Fruit fly (Drosophila melanogaster) whole organism, embryonic: ENCODE results near the gene CG14715.

Experiments
- Awh ChIP-seq: fragments of 200-800 bp; sonication (Bioruptor generic); IDR thresholded peaks from 2 replicates; pipeline ENCODE4, ENCODE4 v1.3.6; 2022; ENCODE audit warnings: missing biosample characterization, missing genetic modification characterization
- B-H2 ChIP-seq: fragments of 200-800 bp; sonication (Bioruptor generic); optimal IDR thresholded peaks from 2 replicates; lab custom pipeline; 2018; ENCODE audit warnings: missing biosample characterization, mild to moderate bottlenecking, missing genetic modification characterization
- C15 ChIP-seq: fragments of 200-800 bp; sonication (Bioruptor generic); IDR thresholded peaks from 3 replicates; pipeline ENCODE4 v1.3.6; 2022; ENCODE audit warnings: missing biosample characterization, missing genetic modification characterization
- CG13287 ChIP-seq: fragments of 200-800 bp; sonication (Bioruptor generic); IDR thresholded peaks from 2 replicates; pipeline ENCODE4 v1.3.6; 2022; ENCODE audit warnings: missing biosample characterization, missing genetic modification characterization; ENCODE audit not compliant: partially characterized antibody
- CG14441 ChIP-seq: fragments of 200-800 bp; sonication (Bioruptor generic); IDR thresholded peaks from 2 replicates; pipeline ENCODE4 v1.3.6; 2022; ENCODE audit warnings: missing biosample characterization, missing genetic modification characterization
- CG15514 ChIP-seq: fragments of 200-800 bp; sonication (Bioruptor generic); optimal IDR thresholded peaks from 3 replicates; lab custom pipeline; 2017; ENCODE audit warnings: missing biosample characterization, missing genetic modification characterization, mild to moderate bottlenecking, moderate library complexity, missing genetic modification reagents
- CG16779 ChIP-seq: fragments of 200-800 bp; sonication (Bioruptor generic); IDR thresholded peaks from 2 replicates; pipeline ENCODE4 v1.3.6; 2022; ENCODE audit warnings: missing biosample characterization, missing genetic modification characterization
- CG17829 ChIP-seq: fragments of 200-800 bp; optimal IDR thresholded peaks from 2 replicates; lab custom pipeline; 2019; ENCODE audit warnings: missing biosample characterization, mild to moderate bottlenecking, missing genetic modification characterization, moderate library complexity
- CG4282 ChIP-seq: fragments of 200-800 bp; sonication (Bioruptor generic); optimal IDR thresholded peaks from 2 replicates; lab custom pipeline; 2016; ENCODE audit warnings: missing biosample characterization, missing genetic modification characterization
- CG4328 ChIP-seq: fragments of 200-800 bp; sonication (Bioruptor generic); optimal IDR thresholded peaks from 3 replicates; lab custom pipeline; 2017; ENCODE audit warnings: missing biosample characterization, missing genetic modification reagents, missing genetic modification characterization
- CG4424 ChIP-seq: fragments of 200-800 bp; sonication (Bioruptor generic); optimal IDR thresholded peaks from 3 replicates; lab custom pipeline; 2016; ENCODE audit warnings: missing biosample characterization, missing genetic modification characterization
- CG4730 ChIP-seq: fragments of 200-800 bp; sonication (Bioruptor generic); IDR thresholded peaks from 2 replicates; pipeline ENCODE4 v1.3.6; 2022; ENCODE audit warnings: missing biosample characterization, missing genetic modification characterization
- CG4820 ChIP-seq: fragments of 200-800 bp; sonication (Bioruptor generic); optimal IDR thresholded peaks from 3 replicates; lab custom pipeline; 2016; ENCODE audit warnings: missing biosample characterization, missing genetic modification characterization
- CG5180 ChIP-seq: fragments of 200-800 bp; sonication (Bioruptor generic); optimal IDR thresholded peaks from 3 replicates; lab custom pipeline; 2017; ENCODE audit warnings: missing biosample characterization, missing genetic modification characterization, mild to moderate bottlenecking, moderate library complexity, missing genetic modification reagents
- CG5245 ChIP-seq: fragments of 200-800 bp; sonication (Bioruptor generic); optimal IDR thresholded peaks from 3 replicates; lab custom pipeline; 2016; ENCODE audit warnings: missing biosample characterization, missing genetic modification characterization
- CG8388 ChIP-seq: fragments of 200-800 bp; sonication (Bioruptor generic); optimal IDR thresholded peaks from 2 replicates; lab custom pipeline; 2019; ENCODE audit warnings: missing biosample characterization, mild to moderate bottlenecking, missing genetic modification characterization, moderate library complexity
- CG9609 ChIP-seq: fragments of 200-800 bp; sonication (Bioruptor generic); optimal IDR thresholded peaks from 3 replicates; lab custom pipeline; 2016; ENCODE audit warnings: missing biosample characterization, missing genetic modification characterization
- CG9817 ChIP-seq: fragments of 200-800 bp; sonication (Bioruptor generic); optimal IDR thresholded peaks from 2 replicates; lab custom pipeline; 2018; ENCODE audit warnings: missing biosample characterization, mild to moderate bottlenecking, missing genetic modification characterization, moderate library complexity
- Chrac-16 ChIP-seq: fragments of 200-800 bp; sonication (Bioruptor generic); optimal IDR thresholded peaks from 3 replicates; lab custom pipeline; 2016; ENCODE audit warnings: missing biosample characterization, missing genetic modification characterization
- Dp ChIP-seq: fragments of 200-800 bp; sonication (Bioruptor generic); optimal IDR thresholded peaks from 2 replicates; lab custom pipeline; 2018; ENCODE audit warnings: missing biosample characterization, mild to moderate bottlenecking, missing genetic modification characterization, moderate library complexity
- Hmr ChIP-seq: fragments of 200-800 bp; sonication (Bioruptor generic); optimal IDR thresholded peaks from 3 replicates; lab custom pipeline; 2017; ENCODE audit warnings: mild to moderate bottlenecking, missing biosample characterization, missing genetic modification reagents, missing genetic modification characterization
- Hr51 ChIP-seq, 2 experiments: fragments of 200-800 bp; sonication (Bioruptor generic); optimal IDR thresholded peaks; 2 replicates in 1 of 2; 3 replicates in 1 of 2; lab custom pipeline; 2016 to 2018; ENCODE audit warnings: missing biosample characterization in 2 of 2, missing genetic modification characterization in 2 of 2, mild to moderate bottlenecking in 1 of 2, moderate library complexity in 1 of 2
- MBD-R2 ChIP-seq: fragments of 200-800 bp; sonication (Bioruptor generic); IDR thresholded peaks from 2 replicates; pipeline ENCODE4 v1.3.6; 2022; ENCODE audit warnings: missing biosample characterization, missing genetic modification characterization
- Meics ChIP-seq: fragments of 200-800 bp; sonication (Bioruptor generic); optimal IDR thresholded peaks from 2 replicates; lab custom pipeline; 2017; ENCODE audit warnings: missing biosample characterization, mild to moderate bottlenecking, missing genetic modification characterization
- Mes4 ChIP-seq: fragments of 200-800 bp; sonication (Bioruptor generic); optimal IDR thresholded peaks from 2 replicates; lab custom pipeline; 2016; ENCODE audit warnings: missing biosample characterization, missing genetic modification characterization
- Ptx1 ChIP-seq: fragments of 200-800 bp; sonication (Bioruptor generic); IDR thresholded peaks from 2 replicates; pipeline ENCODE4 v1.3.6; 2022; ENCODE audit warnings: missing biosample characterization, missing genetic modification characterization
- Scr ChIP-seq: fragments of 200-800 bp; sonication (Bioruptor generic); IDR thresholded peaks from 2 replicates; pipeline ENCODE4 v1.3.6; 2022; ENCODE audit warnings: missing biosample characterization, missing genetic modification characterization; ENCODE audit not compliant: partially characterized antibody
- Sin3A ChIP-seq: fragments of >200 bp; optimal IDR thresholded peaks from 2 replicates; lab custom pipeline; 2018
- Trl ChIP-seq, 3 experiments: fragments of >200 bp in 2 of 3; fragments of 200-800 bp in 1 of 3; sonication (Bioruptor generic) in 1 of 3; optimal IDR thresholded peaks; 2 replicates in 1 of 3; 3 replicates in 2 of 3; lab custom pipeline; 2016 to 2017; ENCODE audit warnings: missing biosample characterization in 1 of 3, missing genetic modification characterization in 1 of 3
- bcd ChIP-seq: fragments of 200-800 bp; sonication (Bioruptor generic); optimal IDR thresholded peaks from 2 replicates; lab custom pipeline; 2017; ENCODE audit warnings: missing biosample characterization, mild to moderate bottlenecking, missing genetic modification characterization
- btn ChIP-seq: fragments of 200-800 bp; sonication (Bioruptor generic); optimal IDR thresholded peaks from 2 replicates; lab custom pipeline; 2016; ENCODE audit warnings: missing biosample characterization, missing genetic modification characterization
- chif ChIP-seq, 2 experiments: fragments of 200-800 bp; sonication (Bioruptor generic); optimal IDR thresholded peaks; 3 replicates each; lab custom pipeline; 2016; ENCODE audit warnings: missing biosample characterization in 2 of 2, missing genetic modification characterization in 2 of 2
- da ChIP-seq: fragments of 200-800 bp; sonication (Bioruptor generic); optimal IDR thresholded peaks from 2 replicates; lab custom pipeline; 2016; ENCODE audit warnings: missing biosample characterization, missing genetic modification characterization
- disco-r ChIP-seq: fragments of 200-800 bp; sonication (Bioruptor generic); optimal IDR thresholded peaks from 2 replicates; lab custom pipeline; 2016; ENCODE audit warnings: missing biosample characterization, missing genetic modification characterization
- dysf ChIP-seq: fragments of 200-800 bp; sonication (Bioruptor generic); IDR thresholded peaks from 3 replicates; pipeline ENCODE4 v1.3.6; 2022; ENCODE audit warnings: missing biosample characterization, missing genetic modification characterization
- fru ChIP-seq: fragments of >200 bp; optimal IDR thresholded peaks from 2 replicates; lab custom pipeline; 2017
- gt ChIP-seq: fragments of 200-800 bp; sonication (Bioruptor generic); IDR thresholded peaks from 2 replicates; pipeline ENCODE4 v1.3.6; 2022; ENCODE audit warnings: missing biosample characterization, missing genetic modification characterization
- lab ChIP-seq: fragments of 200-800 bp; sonication (Bioruptor generic); optimal IDR thresholded peaks from 3 replicates; lab custom pipeline; 2017; ENCODE audit warnings: missing biosample characterization, missing genetic modification characterization, mild to moderate bottlenecking, moderate library complexity, missing genetic modification reagents
- lmd ChIP-seq: fragments of 200-800 bp; sonication (Bioruptor generic); IDR thresholded peaks from 2 replicates; pipeline ENCODE4 v1.3.6; 2022; ENCODE audit warnings: missing biosample characterization, missing genetic modification characterization
- nerfin-1 ChIP-seq: fragments of 200-800 bp; sonication (Bioruptor generic); optimal IDR thresholded peaks from 3 replicates; lab custom pipeline; 2019; ENCODE audit warnings: missing biosample characterization, mild to moderate bottlenecking, missing genetic modification characterization, moderate library complexity
- phol ChIP-seq: fragments of 200-800 bp; sonication (Bioruptor generic); optimal IDR thresholded peaks from 3 replicates; lab custom pipeline; 2018; ENCODE audit warnings: missing biosample characterization, mild to moderate bottlenecking, missing genetic modification characterization, moderate library complexity
- pnt ChIP-seq: fragments of 200-800 bp; sonication (Bioruptor generic); optimal IDR thresholded peaks from 3 replicates; lab custom pipeline; 2016; ENCODE audit warnings: missing biosample characterization, missing genetic modification characterization
- sc ChIP-seq, 3 experiments: fragments of >200 bp in 2 of 3; fragments of 200-800 bp in 1 of 3; sonication (Bioruptor generic) in 1 of 3; optimal IDR thresholded peaks; 2 replicates in 2 of 3; 3 replicates in 1 of 3; lab custom pipeline; 2017; ENCODE audit warnings: mild to moderate bottlenecking in 1 of 3, missing biosample characterization in 1 of 3, missing genetic modification characterization in 1 of 3, missing genetic modification reagents in 1 of 3
- slbo ChIP-seq: fragments of 200-800 bp; sonication (Bioruptor generic); IDR thresholded peaks from 2 replicates; pipeline ENCODE4 v1.3.6; 2022; ENCODE audit warnings: missing biosample characterization, missing genetic modification characterization
- slp2 ChIP-seq: fragments of 200-800 bp; sonication (Bioruptor generic); optimal IDR thresholded peaks from 2 replicates; lab custom pipeline; 2016; ENCODE audit warnings: missing biosample characterization, missing genetic modification characterization
- tgo ChIP-seq: fragments of 200-800 bp; sonication (Bioruptor generic); IDR thresholded peaks from 3 replicates; pipeline ENCODE4 v1.3.6; 2022; ENCODE audit warnings: missing biosample characterization, missing genetic modification characterization
- tin ChIP-seq: fragments of 200-800 bp; sonication (Bioruptor generic); optimal IDR thresholded peaks from 3 replicates; lab custom pipeline; 2016; ENCODE audit warnings: missing biosample characterization, missing genetic modification characterization
- wek ChIP-seq: fragments of 200-800 bp; sonication (Bioruptor generic); optimal IDR thresholded peaks from 3 replicates; lab custom pipeline; 2018; ENCODE audit warnings: missing biosample characterization, mild to moderate bottlenecking, missing genetic modification characterization, moderate library complexity
- zfh1 ChIP-seq: fragments of 200-800 bp; sonication (Bioruptor generic); IDR thresholded peaks from 3 replicates; pipeline ENCODE4 v1.3.6; 2022; ENCODE audit warnings: missing biosample characterization, missing genetic modification characterization

Gene CG14715

dm6 chr3R:11673955-11674663 lies at the start of gene CG14715:
Gene CG14715, plus strand, starts transcription at chr3R:11674221.
- TF ChIP-seq Trl (optimal IDR thresholded peaks at IDR 0.05; lab: Kevin White, UChicago) (no peak), Trl (GFP tag; optimal IDR thresholded peaks at IDR 0.05; lab: Kevin White, UChicago) (no peak), CG8388 (GFP tag; lab: Kevin White, UChicago) (peak; percentile 34), CG16779 (GFP tag; lab: Robert Waterston, UW) (no peak), Chrac-16 (GFP tag; lab: Kevin White, UChicago) (peak; percentile 39), B-H2 (no peak), CG4282 (GFP tag; lab: Kevin White, UChicago) (no peak), bcd (peak; percentile 25), CG9609 (peak; percentile 34), CG13287 (GFP tag; lab: Robert Waterston, UW) (peak; percentile 72), gt (no peak), Hmr (peak; percentile 56), CG14441 (GFP tag; lab: Robert Waterston, UW) (peak; percentile 63), CG4424 (GFP tag; lab: Kevin White, UChicago) (no peak), slbo (GFP tag; lab: Robert Waterston, UW) (peak; percentile 49; the same call in 1 of the 2 replicates), CG17829 (peak; percentile 28), chif (GFP tag; optimal IDR thresholded peaks at IDR 0.05; lab: Kevin White, UChicago) (peak; percentile 20 to 34), Meics (GFP tag; lab: Kevin White, UChicago) (peak; percentile 6), Mes4 (GFP tag; lab: Kevin White, UChicago) (peak; percentile 13), Dp (peak; percentile 89), CG5180 (GFP tag; lab: Kevin White, UChicago) (no peak), Ptx1 (GFP tag; lab: Robert Waterston, UW) (peak; percentile 75), CG9817 (tag; lab: Kevin White, UChicago) (peak; percentile 35), slp2 (GFP tag; lab: Kevin White, UChicago) (peak; percentile 14), CG5245 (GFP tag; lab: Kevin White, UChicago) (no peak), tin (GFP tag; lab: Kevin White, UChicago) (peak; percentile 44), CG4730 (GFP tag; lab: Robert Waterston, UW) (no peak), CG4328 (GFP tag; lab: Kevin White, UChicago) (no peak), C15 (GFP tag; lab: Robert Waterston, UW) (no peak), lmd (GFP tag; lab: Robert Waterston, UW) (peak; percentile 49; the same call in 1 of the 2 replicates), zfh1 (GFP tag; lab: Robert Waterston, UW) (no peak), MBD-R2 (GFP tag; lab: Robert Waterston, UW) (peak; percentile 67), fru (lab: Kevin White, UChicago) (no peak), CG4820 (GFP tag; lab: Kevin White, UChicago) (peak; percentile 19), wek (GFP tag; lab: Kevin White, UChicago) (no peak), tgo (GFP tag; lab: Robert Waterston, UW) (peak; percentile 69), da (GFP tag; lab: Kevin White, UChicago) (no peak), Awh (GFP tag; lab: Robert Waterston, UW) (no peak), sc (optimal IDR thresholded peaks at IDR 0.05; lab: Kevin White, UChicago) (no peak), sc (GFP tag; optimal IDR thresholded peaks at IDR 0.05; lab: Kevin White, UChicago) (no peak), disco-r (no peak), pnt (GFP tag; lab: Kevin White, UChicago) (peak; percentile 55), nerfin-1 (tag; lab: Kevin White, UChicago) (peak; percentile 17), CG15514 (GFP tag; lab: Kevin White, UChicago) (peak; percentile 86), btn (GFP tag; lab: Kevin White, UChicago) (no peak), dysf (GFP tag; lab: Robert Waterston, UW) (peak; percentile 48; the same call in 2 of the 3 replicates), Hr51 (GFP tag; optimal IDR thresholded peaks at IDR 0.05; lab: Kevin White, UChicago) (peak in 1 of 2 experiments; percentile 50), Sin3A (lab: Kevin White, UChicago) (peak; percentile 25), lab (GFP tag; lab: Kevin White, UChicago) (no peak), Scr (peak; percentile 62), phol (tag; lab: Kevin White, UChicago) (peak; percentile 71)
